Worm (Caenorhabditis elegans): ENCODE measurements around the gene nhr-222.

DNA sequence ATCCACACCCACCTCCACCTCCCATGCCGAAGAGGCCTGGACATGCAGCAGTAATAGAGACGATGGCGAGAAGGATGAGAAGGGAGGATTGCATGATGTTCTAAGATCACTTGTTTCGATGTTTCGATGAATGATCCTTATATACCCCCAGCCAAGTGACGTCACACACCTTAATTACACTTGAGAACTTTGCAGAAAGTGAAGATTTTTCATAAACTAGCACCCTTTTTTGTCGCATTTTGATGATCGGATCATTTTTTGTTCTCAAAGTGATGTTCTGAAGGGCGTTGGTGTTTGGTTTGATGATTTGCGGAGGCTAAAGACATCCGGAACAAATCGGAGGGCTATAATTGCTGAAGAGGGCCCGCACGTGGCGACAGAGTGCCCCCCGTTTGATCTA lies 32.5 kb upstream of the nhr-222 start, which contains the start of gene grl-27:
- no peak for TF ChIP-seq unc-62 (GFP tag; optimal IDR thresholded peaks at IDR 0.05)
- no peak for TF ChIP-seq nhr-28 (tag; optimal IDR thresholded peaks at IDR 0.05)
- TF ChIP-seq elt-1 (tag; optimal IDR thresholded peaks at IDR 0.05; ENCODE audit: borderline replicate concordance, insufficient read depth) = no peak
- TF ChIP-seq nhr-237 (tag; optimal IDR thresholded peaks at IDR 0.05) = no peak
